Fruit fly (Drosophila melanogaster) whole organism, embryonic: ENCODE data around the gene CG43658.

Experiments
- ATbp ChIP-seq: fragments of 200-800 bp; sonication (Bioruptor generic); optimal IDR thresholded peaks from 2 replicates; lab custom pipeline; 2017; ENCODE audit warnings: missing biosample characterization, mild to moderate bottlenecking, missing genetic modification characterization, missing genetic modification reagents
- B-H1 ChIP-seq: fragments of 200-800 bp; sonication (Bioruptor generic); IDR thresholded peaks from 3 replicates; pipeline ENCODE4 v1.3.6; 2022; ENCODE audit warnings: missing biosample characterization, missing genetic modification characterization
- Blimp-1 ChIP-seq: fragments of 200-800 bp; sonication (Bioruptor generic); optimal IDR thresholded peaks from 3 replicates; lab custom pipeline; 2018; ENCODE audit warnings: missing biosample characterization, missing genetic modification characterization, mild to moderate bottlenecking, moderate library complexity, missing genetic modification reagents
- CG12236 ChIP-seq: fragments of 200-800 bp; sonication (Bioruptor generic); optimal IDR thresholded peaks from 2 replicates; lab custom pipeline; 2016; ENCODE audit warnings: missing biosample characterization, missing genetic modification characterization
- CG1529 ChIP-seq: fragments of 200-800 bp; sonication (Bioruptor generic); optimal IDR thresholded peaks from 3 replicates; lab custom pipeline; 2018; ENCODE audit warnings: missing biosample characterization, missing genetic modification characterization
- CG15514 ChIP-seq: fragments of 200-800 bp; sonication (Bioruptor generic); optimal IDR thresholded peaks from 3 replicates; lab custom pipeline; 2017; ENCODE audit warnings: missing biosample characterization, missing genetic modification characterization, mild to moderate bottlenecking, moderate library complexity, missing genetic modification reagents
- CG15601 ChIP-seq: fragments of 200-800 bp; sonication (Bioruptor generic); optimal IDR thresholded peaks from 3 replicates; lab custom pipeline; 2019; ENCODE audit warnings: missing biosample characterization, mild to moderate bottlenecking, missing genetic modification characterization, moderate library complexity
- CG1603 ChIP-seq: fragments of 200-800 bp; sonication (Bioruptor generic); optimal IDR thresholded peaks from 2 replicates; lab custom pipeline; 2019; ENCODE audit warnings: missing biosample characterization, mild to moderate bottlenecking, missing genetic modification characterization, moderate library complexity
- CG17186 ChIP-seq: fragments of 200-800 bp; sonication (Bioruptor generic); optimal IDR thresholded peaks from 3 replicates; lab custom pipeline; 2017; ENCODE audit warnings: missing biosample characterization, missing genetic modification reagents, missing genetic modification characterization
- CG17359 ChIP-seq: fragments of 200-800 bp; sonication (Bioruptor generic); optimal IDR thresholded peaks from 3 replicates; lab custom pipeline; 2018; ENCODE audit warnings: missing biosample characterization, mild to moderate bottlenecking, missing genetic modification characterization, moderate library complexity
- CG30431 ChIP-seq: fragments of 200-800 bp; sonication (Bioruptor generic); optimal IDR thresholded peaks from 2 replicates; lab custom pipeline; 2017; ENCODE audit warnings: missing biosample characterization, missing genetic modification characterization
- CG32767 ChIP-seq: fragments of 200-800 bp; sonication (Bioruptor generic); IDR thresholded peaks from 2 replicates; pipeline ENCODE4 v1.3.6; 2022; ENCODE audit warnings: missing biosample characterization, missing genetic modification characterization
- CG4360 ChIP-seq: fragments of 200-800 bp; sonication (Bioruptor generic); IDR thresholded peaks from 2 replicates; pipeline ENCODE4 v1.3.6; 2022; ENCODE audit warnings: missing biosample characterization, missing genetic modification characterization
- CG4707 ChIP-seq: fragments of 200-800 bp; sonication (Bioruptor generic); optimal IDR thresholded peaks from 2 replicates; lab custom pipeline; 2018; ENCODE audit warnings: missing biosample characterization, mild to moderate bottlenecking, missing genetic modification characterization, moderate library complexity
- CG5245 ChIP-seq: fragments of 200-800 bp; sonication (Bioruptor generic); optimal IDR thresholded peaks from 3 replicates; lab custom pipeline; 2016; ENCODE audit warnings: missing biosample characterization, missing genetic modification characterization
- CG6254 ChIP-seq: fragments of 200-800 bp; sonication (Bioruptor generic); optimal IDR thresholded peaks from 3 replicates; lab custom pipeline; 2017; ENCODE audit warnings: mild to moderate bottlenecking, missing biosample characterization, missing genetic modification reagents, missing genetic modification characterization
- CG7745 ChIP-seq: fragments of 200-800 bp; sonication (Bioruptor generic); optimal IDR thresholded peaks from 2 replicates; lab custom pipeline; 2018; ENCODE audit warnings: missing biosample characterization, mild to moderate bottlenecking, missing genetic modification characterization, moderate library complexity
- CG8388 ChIP-seq: fragments of 200-800 bp; sonication (Bioruptor generic); optimal IDR thresholded peaks from 2 replicates; lab custom pipeline; 2019; ENCODE audit warnings: missing biosample characterization, mild to moderate bottlenecking, missing genetic modification characterization, moderate library complexity
- D ChIP-seq, 2 experiments: fragments of 200-800 bp in 1 of 2; fragments of >200 bp in 1 of 2; sonication (Bioruptor generic) in 1 of 2; optimal IDR thresholded peaks; 2 replicates in 1 of 2; 3 replicates in 1 of 2; lab custom pipeline; 2017; ENCODE audit warnings: mild to moderate bottlenecking in 1 of 2, missing biosample characterization in 1 of 2, missing genetic modification characterization in 1 of 2, missing genetic modification reagents in 1 of 2
- H15 ChIP-seq: fragments of 200-800 bp; sonication (Bioruptor generic); IDR thresholded peaks from 3 replicates; pipeline ENCODE4 v1.3.6; 2022; ENCODE audit warnings: missing biosample characterization, missing genetic modification characterization
- HLHmδ ChIP-seq: fragments of 200-800 bp; sonication (Bioruptor generic); optimal IDR thresholded peaks from 2 replicates; lab custom pipeline; 2018; ENCODE audit warnings: missing biosample characterization, mild to moderate bottlenecking, missing genetic modification characterization, moderate library complexity
- Jarid2 ChIP-seq: fragments of 200-800 bp; sonication (Bioruptor generic); optimal IDR thresholded peaks from 3 replicates; lab custom pipeline; 2017; ENCODE audit warnings: mild to moderate bottlenecking, missing biosample characterization, missing genetic modification reagents, missing genetic modification characterization
- Kr ChIP-seq: fragments of 200-800 bp; sonication (Bioruptor generic); optimal IDR thresholded peaks from 2 replicates; lab custom pipeline; 2017; ENCODE audit warnings: missing biosample characterization, mild to moderate bottlenecking, missing genetic modification characterization
- Lim3 ChIP-seq: fragments of 200-800 bp; sonication (Bioruptor generic); IDR thresholded peaks from 2 replicates; pipeline ENCODE4 v1.3.6; 2022; ENCODE audit warnings: missing biosample characterization, missing genetic modification characterization
- Lpt ChIP-seq: fragments of >200 bp; optimal IDR thresholded peaks from 2 replicates; lab custom pipeline; 2018; ENCODE audit warnings: missing biosample characterization, missing genetic modification characterization
- Ravus ChIP-seq: fragments of 200-800 bp; sonication (Bioruptor generic); IDR thresholded peaks from 2 replicates; pipeline ENCODE4 v1.3.6; 2022; ENCODE audit warnings: missing biosample characterization, missing genetic modification characterization
- Sry-δ ChIP-seq: fragments of 200-800 bp; sonication (Bioruptor generic); optimal IDR thresholded peaks from 2 replicates; lab custom pipeline; 2016; ENCODE audit warnings: missing biosample characterization, missing genetic modification characterization
- Xbp1 ChIP-seq: fragments of 200-800 bp; sonication (Bioruptor generic); optimal IDR thresholded peaks from 3 replicates; lab custom pipeline; 2016; ENCODE audit warnings: missing biosample characterization, mild to moderate bottlenecking, missing genetic modification characterization
- Xrp1 ChIP-seq: fragments of 200-800 bp; sonication (Bioruptor generic); IDR thresholded peaks from 2 replicates; pipeline ENCODE4 v1.3.6; 2022; ENCODE audit warnings: missing biosample characterization, missing genetic modification characterization
- ash1 ChIP-seq: fragments of 200-800 bp; sonication (Bioruptor generic); optimal IDR thresholded peaks from 2 replicates; lab custom pipeline; 2018; ENCODE audit warnings: missing biosample characterization, mild to moderate bottlenecking, missing genetic modification characterization
- bab2 ChIP-seq: fragments of 200-800 bp; sonication (Bioruptor generic); optimal IDR thresholded peaks from 2 replicates; lab custom pipeline; 2016; ENCODE audit warnings: missing biosample characterization, missing genetic modification characterization
- bsh ChIP-seq, 2 experiments: fragments of 200-800 bp; sonication (Bioruptor generic); optimal IDR thresholded peaks; 2 replicates each; lab custom pipeline; 2017 to 2018; ENCODE audit warnings: mild to moderate bottlenecking in 2 of 2, missing biosample characterization in 2 of 2, missing genetic modification characterization in 2 of 2, moderate library complexity in 1 of 2
- ci ChIP-seq: fragments of 200-800 bp; sonication (Bioruptor generic); IDR thresholded peaks from 3 replicates; pipeline ENCODE4 v1.3.6; 2022; ENCODE audit warnings: missing biosample characterization, missing genetic modification characterization
- esg ChIP-seq: fragments of 200-800 bp; sonication (Bioruptor generic); conservative IDR thresholded peaks from 2 replicates; pipeline ENCODE4 v1.3.6; 2022; ENCODE audit warnings: missing biosample characterization, missing genetic modification characterization
- ewg ChIP-seq: fragments of 200-800 bp; sonication (Bioruptor generic); optimal IDR thresholded peaks from 3 replicates; lab custom pipeline; 2017; ENCODE audit warnings: mild to moderate bottlenecking, missing biosample characterization, missing genetic modification reagents, missing genetic modification characterization
- fd64A ChIP-seq: fragments of 200-800 bp; sonication (Bioruptor generic); optimal IDR thresholded peaks from 3 replicates; lab custom pipeline; 2018; ENCODE audit warnings: missing biosample characterization, mild to moderate bottlenecking, missing genetic modification characterization
- hb ChIP-seq: fragments of 200-800 bp; sonication (Bioruptor generic); IDR thresholded peaks from 3 replicates; pipeline ENCODE4 v1.3.6; 2022; ENCODE audit warnings: missing biosample characterization, missing genetic modification characterization; ENCODE audit not compliant: partially characterized antibody
- jing ChIP-seq: fragments of 200-800 bp; sonication (Bioruptor generic); optimal IDR thresholded peaks from 2 replicates; lab custom pipeline; 2018; ENCODE audit warnings: missing biosample characterization, mild to moderate bottlenecking, missing genetic modification characterization
- lilli ChIP-seq: fragments of 200-800 bp; sonication (Bioruptor generic); optimal IDR thresholded peaks from 3 replicates; lab custom pipeline; 2016; ENCODE audit warnings: missing biosample characterization, missing genetic modification characterization
- nerfin-2 ChIP-seq: fragments of 200-800 bp; sonication (Bioruptor generic); IDR thresholded peaks from 2 replicates; pipeline ENCODE4 v1.3.6; 2022; ENCODE audit warnings: missing biosample characterization, missing genetic modification characterization; ENCODE audit not compliant: partially characterized antibody
- pb ChIP-seq: fragments of 200-800 bp; sonication (Bioruptor generic); optimal IDR thresholded peaks from 3 replicates; lab custom pipeline; 2016; ENCODE audit warnings: missing biosample characterization, missing genetic modification characterization
- pfk ChIP-seq: fragments of 200-800 bp; sonication (Bioruptor generic); optimal IDR thresholded peaks from 2 replicates; lab custom pipeline; 2018; ENCODE audit warnings: missing biosample characterization, mild to moderate bottlenecking, missing genetic modification characterization, moderate library complexity
- so ChIP-seq: fragments of 200-800 bp; sonication (Bioruptor generic); IDR thresholded peaks from 3 replicates; pipeline ENCODE4 v1.3.6; 2022; ENCODE audit warnings: missing biosample characterization, missing genetic modification characterization
- vfl ChIP-seq: fragments of 200-800 bp; sonication (Bioruptor generic); optimal IDR thresholded peaks from 2 replicates; lab custom pipeline; 2016; ENCODE audit warnings: missing biosample characterization, missing genetic modification characterization
- wek ChIP-seq: fragments of 200-800 bp; sonication (Bioruptor generic); optimal IDR thresholded peaks from 3 replicates; lab custom pipeline; 2018; ENCODE audit warnings: missing biosample characterization, mild to moderate bottlenecking, missing genetic modification characterization, moderate library complexity
- zen ChIP-seq: fragments of 200-800 bp; sonication (Bioruptor generic); optimal IDR thresholded peaks from 3 replicates; lab custom pipeline; 2018; ENCODE audit warnings: missing biosample characterization, mild to moderate bottlenecking, missing genetic modification characterization, moderate library complexity
- zfh1 ChIP-seq: fragments of 200-800 bp; sonication (Bioruptor generic); IDR thresholded peaks from 3 replicates; pipeline ENCODE4 v1.3.6; 2022; ENCODE audit warnings: missing biosample characterization, missing genetic modification characterization

CG43658 gene

DNA sequence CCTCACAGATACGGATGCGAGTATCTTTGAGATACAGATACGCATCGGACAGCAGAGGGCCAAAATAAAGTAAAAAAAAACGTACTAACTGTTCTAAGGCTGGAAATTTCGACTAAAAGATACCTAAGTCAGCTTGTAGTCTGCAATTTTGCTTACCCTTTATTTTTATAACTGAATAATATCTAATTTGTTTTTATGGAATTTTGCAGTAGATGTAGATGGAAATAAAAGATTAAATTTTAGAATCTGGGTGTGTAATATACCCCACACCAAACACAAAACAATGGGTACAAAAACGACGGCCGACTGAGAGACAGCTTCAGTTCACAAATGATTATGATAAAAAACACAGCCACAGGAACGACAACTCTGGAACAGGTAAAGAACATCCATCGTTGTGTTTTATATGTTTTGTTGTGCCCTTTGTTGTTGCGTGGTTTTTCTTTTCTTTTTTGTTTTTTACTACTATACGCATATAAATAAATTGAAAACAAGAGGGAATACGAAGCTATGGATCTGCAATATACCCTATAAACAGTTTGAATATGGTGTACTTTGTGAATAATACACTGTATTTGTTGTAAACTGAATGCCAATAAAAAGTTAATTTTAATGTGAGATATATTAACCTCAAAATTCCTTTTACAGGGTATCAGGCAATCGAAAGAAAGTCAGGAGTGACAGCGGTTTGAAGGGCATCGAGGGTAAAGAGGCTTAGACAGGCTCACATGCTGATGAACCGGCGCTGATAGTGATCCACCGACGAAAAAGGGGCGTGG lies 50.7 kb downstream of the CG43658 start (continued):
- TF ChIP-seq bab2 (GFP tag; lab: Kevin White, UChicago): no peak
- TF ChIP-seq pfk (GFP tag; lab: Kevin White, UChicago): no peak
- no peak; the same call in 2 of the 3 replicates for TF ChIP-seq B-H1

DNA sequence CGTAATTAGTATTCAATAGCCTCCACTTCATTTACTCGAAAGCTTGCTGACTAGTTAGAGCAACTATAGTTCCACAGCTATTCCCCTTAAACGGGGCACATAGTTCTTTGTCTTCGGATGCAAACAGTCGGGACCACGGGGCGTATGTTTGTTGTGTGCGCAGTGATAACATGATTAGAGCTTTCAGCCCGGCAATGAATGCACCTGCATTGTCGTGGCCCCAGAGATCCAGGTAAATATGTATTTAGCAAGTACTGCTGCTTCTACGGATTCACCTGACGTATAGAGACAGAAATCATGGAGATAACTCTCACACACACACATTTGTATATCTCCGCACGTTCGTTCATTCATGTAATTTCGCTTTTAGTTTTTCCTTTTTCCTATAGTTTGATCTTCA lies 51.4 kb downstream of the CG43658 start:
- TF ChIP-seq ci: peak; percentile 51; the same call in 1 of the 3 replicates
- TF ChIP-seq ATbp (GFP tag; lab: Kevin White, UChicago): peak; percentile 62
- peak; percentile 19 for TF ChIP-seq CG17359 (tag; lab: Kevin White, UChicago)
- peak; percentile 17 for TF ChIP-seq fd64A (GFP tag; lab: Kevin White, UChicago)
- peak; percentile 8 for TF ChIP-seq wek
- TF ChIP-seq Lim3 (GFP tag; lab: Robert Waterston, UW): no peak
- TF ChIP-seq nerfin-2 (GFP tag; lab: Robert Waterston, UW): no peak
- TF ChIP-seq zfh1: peak; percentile 60
- no peak for TF ChIP-seq CG12236 (GFP tag; lab: Kevin White, UChicago)
- TF ChIP-seq Blimp-1 (GFP tag; lab: Kevin White, UChicago): peak; percentile 11
- peak; percentile 39 for TF ChIP-seq CG1603
- TF ChIP-seq zen (tag; lab: Kevin White, UChicago): no peak
- TF ChIP-seq Xrp1: peak; percentile 14; the same call in 1 of the 2 replicates
- TF ChIP-seq CG17186 (GFP tag; lab: Kevin White, UChicago): peak; percentile 1
- TF ChIP-seq Xbp1 (GFP tag; lab: Kevin White, UChicago): no peak
- TF ChIP-seq pb (GFP tag; lab: Kevin White, UChicago): no peak
- peak in 1 of 2 experiments; percentile 48 for TF ChIP-seq bsh (GFP tag; optimal IDR thresholded peaks at IDR 0.05; lab: Kevin White, UChicago)
- TF ChIP-seq CG15514: no peak
- no peak for TF ChIP-seq CG1529 (GFP tag; lab: Kevin White, UChicago)
- TF ChIP-seq hb (GFP tag; lab: Robert Waterston, UW): no peak
- peak; percentile 23 for TF ChIP-seq CG4707
- TF ChIP-seq CG6254: no peak
- no peak for TF ChIP-seq esg (GFP tag; lab: Robert Waterston, UW)
- 0 out of 2 replicates have a peak, but pooled peaks have one; percentile 25 for TF ChIP-seq CG4360 (GFP tag; lab: Robert Waterston, UW)
- peak; percentile 35 for TF ChIP-seq HLHmδ (GFP tag; lab: Kevin White, UChicago)
- TF ChIP-seq Lpt (GFP tag; lab: Kevin White, UChicago): no peak
- peak; percentile 18 for TF ChIP-seq CG15601 (tag; lab: Kevin White, UChicago)

DNA sequence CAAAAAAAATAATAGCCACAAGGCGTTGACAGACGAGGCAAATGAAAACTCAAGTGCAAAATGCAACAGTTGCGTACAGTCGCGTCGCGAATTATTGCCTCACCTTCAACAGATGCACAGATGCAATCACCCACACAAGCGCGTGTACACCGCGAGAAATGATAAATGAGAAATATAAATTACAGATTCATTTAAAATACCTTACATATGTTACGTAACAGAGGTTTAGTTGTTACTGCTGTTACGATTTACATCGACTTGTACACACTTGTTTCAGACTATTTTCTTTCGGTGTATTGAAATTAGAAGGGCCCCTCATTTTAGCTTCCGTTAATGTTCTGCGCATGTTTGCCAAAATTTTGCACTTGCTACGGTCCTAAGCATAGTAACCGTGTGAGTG lies 52.1 kb downstream of the CG43658 start:
- TF ChIP-seq CG4360 (GFP tag; lab: Robert Waterston, UW): peak; percentile 26; the same call in 1 of the 2 replicates
- no peak for TF ChIP-seq CG32767 (GFP tag; lab: Robert Waterston, UW)
- peak; percentile 12 for TF ChIP-seq Jarid2
- peak; percentile 58 for TF ChIP-seq ewg (GFP tag; lab: Kevin White, UChicago)
- peak; percentile 61 for TF ChIP-seq CG8388
- TF ChIP-seq D (optimal IDR thresholded peaks at IDR 0.05; lab: Kevin White, UChicago): no peak
- peak; percentile 21 for TF ChIP-seq D (GFP tag; optimal IDR thresholded peaks at IDR 0.05; lab: Kevin White, UChicago)
- TF ChIP-seq lilli (GFP tag; lab: Kevin White, UChicago): peak; percentile 48
- peak; percentile 45 for TF ChIP-seq CG5245 (GFP tag; lab: Kevin White, UChicago)
- no peak for TF ChIP-seq Kr (GFP tag; lab: Kevin White, UChicago)
- no peak for TF ChIP-seq Sry-δ
- TF ChIP-seq CG7745 (tag; lab: Kevin White, UChicago): no peak
- 0 out of 3 replicates have a peak, but pooled peaks have one; percentile 51 for TF ChIP-seq so (GFP tag; lab: Robert Waterston, UW)
- TF ChIP-seq jing (GFP tag; lab: Kevin White, UChicago): peak; percentile 5
- TF ChIP-seq ash1 (GFP tag; lab: Kevin White, UChicago): no peak
- TF ChIP-seq H15 (GFP tag; lab: Robert Waterston, UW): peak; percentile 61; the same call in 1 of the 3 replicates
- TF ChIP-seq vfl (GFP tag; lab: Kevin White, UChicago): no peak
- TF ChIP-seq CG30431 (GFP tag; lab: Kevin White, UChicago): peak; percentile 61
- no peak for TF ChIP-seq Ravus
